Fruit fly (Drosophila melanogaster) whole organism, embryonic: ENCODE data around the gene CG31178.

Source experiments
- Adf1 ChIP-seq: fragments of 200-800 bp; sonication (Bioruptor generic); IDR thresholded peaks from 2 replicates; pipeline ENCODE4 v1.3.6; 2022; ENCODE audit warnings: missing biosample characterization, missing genetic modification characterization
- Atf-2 ChIP-seq: fragments of 200-800 bp; sonication (Bioruptor generic); optimal IDR thresholded peaks from 2 replicates; lab custom pipeline; 2016; ENCODE audit warnings: missing biosample characterization, missing genetic modification characterization
- CG10147 ChIP-seq: fragments of 200-800 bp; sonication (Bioruptor generic); optimal IDR thresholded peaks from 2 replicates; lab custom pipeline; 2019; ENCODE audit warnings: missing biosample characterization, mild to moderate bottlenecking, missing genetic modification characterization, moderate library complexity
- CG10543 ChIP-seq: fragments of 200-800 bp; sonication (Bioruptor generic); optimal IDR thresholded peaks from 3 replicates; lab custom pipeline; 2017; ENCODE audit warnings: missing biosample characterization, mild to moderate bottlenecking, missing genetic modification characterization, moderate library complexity
- CG10565 ChIP-seq: fragments of 200-800 bp; sonication (Bioruptor generic); optimal IDR thresholded peaks from 3 replicates; lab custom pipeline; 2016; ENCODE audit warnings: missing biosample characterization, mild to moderate bottlenecking, missing genetic modification characterization
- CG10979 ChIP-seq: fragments of 200-800 bp; sonication (Bioruptor generic); optimal IDR thresholded peaks from 2 replicates; lab custom pipeline; 2018; ENCODE audit warnings: missing biosample characterization, mild to moderate bottlenecking, missing genetic modification characterization, moderate library complexity
- CG11723 ChIP-seq: fragments of 200-800 bp; sonication (Bioruptor generic); optimal IDR thresholded peaks from 2 replicates; lab custom pipeline; 2017; ENCODE audit warnings: missing biosample characterization, mild to moderate bottlenecking, missing genetic modification characterization
- CG12155 ChIP-seq: fragments of 200-800 bp; sonication (Bioruptor generic); optimal IDR thresholded peaks from 3 replicates; lab custom pipeline; 2016; ENCODE audit warnings: missing biosample characterization, missing genetic modification characterization
- CG14050 ChIP-seq: fragments of 200-800 bp; sonication (Bioruptor generic); IDR thresholded peaks from 3 replicates; pipeline ENCODE4 v1.3.6; 2022; ENCODE audit warnings: missing biosample characterization, missing genetic modification characterization
- CG1603 ChIP-seq: fragments of 200-800 bp; sonication (Bioruptor generic); optimal IDR thresholded peaks from 2 replicates; lab custom pipeline; 2019; ENCODE audit warnings: missing biosample characterization, mild to moderate bottlenecking, missing genetic modification characterization, moderate library complexity
- CG17186 ChIP-seq: fragments of 200-800 bp; sonication (Bioruptor generic); optimal IDR thresholded peaks from 3 replicates; lab custom pipeline; 2017; ENCODE audit warnings: missing biosample characterization, missing genetic modification reagents, missing genetic modification characterization
- CG17612 ChIP-seq: fragments of 200-800 bp; sonication (Bioruptor generic); IDR thresholded peaks from 2 replicates; pipeline ENCODE4 v1.3.6; 2022; ENCODE audit warnings: missing biosample characterization, missing genetic modification characterization
- CG1832 ChIP-seq: fragments of 200-800 bp; sonication (Bioruptor generic); optimal IDR thresholded peaks from 2 replicates; lab custom pipeline; 2017; ENCODE audit warnings: missing biosample characterization, mild to moderate bottlenecking, missing genetic modification characterization, inconsistent platforms
- CG2678 ChIP-seq: fragments of 200-800 bp; sonication (Bioruptor generic); optimal IDR thresholded peaks from 3 replicates; lab custom pipeline; 2019; ENCODE audit warnings: missing biosample characterization, mild to moderate bottlenecking, missing genetic modification characterization, moderate library complexity
- CG30403 ChIP-seq: fragments of 200-800 bp; sonication (Bioruptor generic); optimal IDR thresholded peaks from 3 replicates; lab custom pipeline; 2016; ENCODE audit warnings: missing biosample characterization, missing genetic modification characterization
- CG32532 ChIP-seq: fragments of 200-800 bp; sonication (Bioruptor generic); IDR thresholded peaks from 2 replicates; pipeline ENCODE4 v1.3.6; 2022; ENCODE audit warnings: missing biosample characterization, missing genetic modification characterization
- CG42726 ChIP-seq: fragments of 200-800 bp; sonication (Bioruptor generic); IDR thresholded peaks from 2 replicates; pipeline ENCODE4 v1.3.6; 2022; ENCODE audit warnings: missing biosample characterization, missing genetic modification characterization; ENCODE audit not compliant: partially characterized antibody
- CG4424 ChIP-seq: fragments of 200-800 bp; sonication (Bioruptor generic); optimal IDR thresholded peaks from 3 replicates; lab custom pipeline; 2016; ENCODE audit warnings: missing biosample characterization, missing genetic modification characterization
- CG6654 ChIP-seq: fragments of 200-800 bp; sonication (Bioruptor generic); optimal IDR thresholded peaks from 2 replicates; lab custom pipeline; 2017; ENCODE audit warnings: missing biosample characterization, mild to moderate bottlenecking, missing genetic modification characterization
- CG7357 ChIP-seq: fragments of 200-800 bp; sonication (Bioruptor generic); IDR thresholded peaks from 3 replicates; pipeline ENCODE4 v1.3.6; 2022; ENCODE audit warnings: missing biosample characterization, missing genetic modification characterization
- CG7987 ChIP-seq: fragments of 200-800 bp; sonication (Bioruptor generic); optimal IDR thresholded peaks from 2 replicates; lab custom pipeline; 2018; ENCODE audit warnings: missing biosample characterization, mild to moderate bottlenecking, missing genetic modification characterization, moderate library complexity
- CHES-1-like ChIP-seq: fragments of 200-800 bp; sonication (Bioruptor generic); optimal IDR thresholded peaks from 2 replicates; lab custom pipeline; 2016; ENCODE audit warnings: missing biosample characterization, missing genetic modification characterization
- E2f1 ChIP-seq: fragments of 200-800 bp; sonication (Bioruptor generic); IDR thresholded peaks from 2 replicates; pipeline ENCODE4 v1.3.6; 2022; ENCODE audit warnings: missing biosample characterization, missing genetic modification characterization
- Fer2 ChIP-seq: fragments of 200-800 bp; sonication (Bioruptor generic); optimal IDR thresholded peaks from 2 replicates; lab custom pipeline; 2018; ENCODE audit warnings: missing biosample characterization, mild to moderate bottlenecking, missing genetic modification characterization, moderate library complexity
- Hmx ChIP-seq: fragments of 200-800 bp; sonication (Bioruptor generic); optimal IDR thresholded peaks from 2 replicates; lab custom pipeline; 2016; ENCODE audit warnings: missing biosample characterization, missing genetic modification characterization
- Jarid2 ChIP-seq: fragments of 200-800 bp; sonication (Bioruptor generic); optimal IDR thresholded peaks from 3 replicates; lab custom pipeline; 2017; ENCODE audit warnings: mild to moderate bottlenecking, missing biosample characterization, missing genetic modification reagents, missing genetic modification characterization
- Lhr ChIP-seq: fragments of 200-800 bp; sonication (Bioruptor generic); optimal IDR thresholded peaks from 3 replicates; lab custom pipeline; 2017; ENCODE audit warnings: mild to moderate bottlenecking, missing biosample characterization, missing genetic modification reagents, missing genetic modification characterization
- Med ChIP-seq: fragments of 200-800 bp; sonication (Bioruptor generic); peaks from one replicate; lab custom pipeline; 2016; ENCODE audit warnings: missing biosample characterization, missing genetic modification characterization, mild to moderate bottlenecking, inconsistent platforms, moderate library complexity
- Rx ChIP-seq: fragments of 200-800 bp; sonication (Bioruptor generic); IDR thresholded peaks from 2 replicates; pipeline ENCODE4 v1.3.6; 2022; ENCODE audit warnings: missing biosample characterization, missing genetic modification characterization
- Usf ChIP-seq: fragments of 200-800 bp; sonication (Bioruptor generic); optimal IDR thresholded peaks from 2 replicates; lab custom pipeline; 2017; ENCODE audit warnings: missing genotype, missing biosample characterization, missing genetic modification characterization
- ara ChIP-seq: fragments of 200-800 bp; sonication (Bioruptor generic); IDR thresholded peaks from 2 replicates; pipeline ENCODE4 v1.3.6; 2022; ENCODE audit warnings: missing biosample characterization, missing genetic modification characterization
- ato ChIP-seq: fragments of 200-800 bp; sonication (Bioruptor generic); IDR thresholded peaks from 2 replicates; pipeline ENCODE4 v1.3.6; 2022; ENCODE audit warnings: missing biosample characterization, missing genetic modification characterization; ENCODE audit not compliant: partially characterized antibody
- crp ChIP-seq, 2 experiments: fragments of 200-800 bp; sonication (Bioruptor generic); optimal IDR thresholded peaks; 2 replicates in 1 of 2; 3 replicates in 1 of 2; lab custom pipeline; 2017; ENCODE audit warnings: missing biosample characterization in 2 of 2, missing genetic modification characterization in 2 of 2, mild to moderate bottlenecking in 1 of 2, moderate library complexity in 1 of 2
- dmrt99B ChIP-seq: fragments of 200-800 bp; sonication (Bioruptor generic); optimal IDR thresholded peaks from 2 replicates; lab custom pipeline; 2018; ENCODE audit warnings: missing biosample characterization, mild to moderate bottlenecking, missing genetic modification characterization, moderate library complexity
- gfzf ChIP-seq: fragments of 200-800 bp; sonication (Bioruptor generic); optimal IDR thresholded peaks from 2 replicates; lab custom pipeline; 2016; ENCODE audit warnings: missing biosample characterization, mild to moderate bottlenecking, missing genetic modification characterization, moderate library complexity
- grau ChIP-seq: fragments of 200-800 bp; optimal IDR thresholded peaks from 3 replicates; lab custom pipeline; 2019; ENCODE audit warnings: missing biosample characterization, mild to moderate bottlenecking, missing genetic modification characterization, moderate library complexity
- insv ChIP-seq, 2 experiments: fragments of 200-800 bp; sonication (Bioruptor generic); optimal IDR thresholded peaks; 3 replicates each; lab custom pipeline; 2016 to 2018; ENCODE audit warnings: missing biosample characterization in 2 of 2, missing genetic modification characterization in 2 of 2
- kay ChIP-seq: fragments of 200-800 bp; sonication (Bioruptor generic); optimal IDR thresholded peaks from 2 replicates; lab custom pipeline; 2016; ENCODE audit warnings: missing biosample characterization, missing genetic modification characterization
- ken ChIP-seq: fragments of 200-800 bp; sonication (Bioruptor generic); IDR thresholded peaks from 3 replicates; pipeline ENCODE4 v1.3.6; 2022; ENCODE audit warnings: missing biosample characterization, missing genetic modification characterization
- mam ChIP-seq: fragments of 200-800 bp; sonication (Bioruptor generic); optimal IDR thresholded peaks from 3 replicates; lab custom pipeline; 2016; ENCODE audit warnings: missing biosample characterization, missing genetic modification characterization
- odd ChIP-seq: fragments of 200-800 bp; sonication (Bioruptor generic); optimal IDR thresholded peaks from 2 replicates; lab custom pipeline; 2017; ENCODE audit warnings: missing biosample characterization, mild to moderate bottlenecking, missing genetic modification characterization
- onecut ChIP-seq: fragments of 200-800 bp; sonication (Bioruptor generic); IDR thresholded peaks from 2 replicates; pipeline ENCODE4 v1.3.6; 2022; ENCODE audit warnings: missing biosample characterization, missing genetic modification characterization
- pb ChIP-seq: fragments of 200-800 bp; sonication (Bioruptor generic); optimal IDR thresholded peaks from 3 replicates; lab custom pipeline; 2016; ENCODE audit warnings: missing biosample characterization, missing genetic modification characterization
- pita ChIP-seq: fragments of 200-800 bp; sonication (Bioruptor generic); optimal IDR thresholded peaks from 2 replicates; lab custom pipeline; 2017; ENCODE audit warnings: missing biosample characterization, mild to moderate bottlenecking, missing genetic modification characterization
- seq ChIP-seq: fragments of 200-800 bp; sonication (Bioruptor generic); IDR thresholded peaks from 2 replicates; pipeline ENCODE4 v1.3.6; 2022; ENCODE audit warnings: missing biosample characterization, missing genetic modification characterization
- shn ChIP-seq: fragments of 200-800 bp; sonication (Bioruptor generic); optimal IDR thresholded peaks from 3 replicates; lab custom pipeline; 2016; ENCODE audit warnings: missing biosample characterization, missing genetic modification characterization
- sna ChIP-seq: fragments of 200-800 bp; sonication (Bioruptor generic); IDR thresholded peaks from 2 replicates; pipeline ENCODE4 v1.3.6; 2022; ENCODE audit warnings: missing biosample characterization, missing genetic modification characterization; ENCODE audit not compliant: partially characterized antibody
- so ChIP-seq: fragments of 200-800 bp; sonication (Bioruptor generic); IDR thresholded peaks from 3 replicates; pipeline ENCODE4 v1.3.6; 2022; ENCODE audit warnings: missing biosample characterization, missing genetic modification characterization
- unc-4 ChIP-seq: fragments of 200-800 bp; sonication (Bioruptor generic); IDR thresholded peaks from 2 replicates; pipeline ENCODE4 v1.3.6; 2022; ENCODE audit warnings: missing biosample characterization, missing genetic modification characterization; ENCODE audit not compliant: partially characterized antibody
- usp ChIP-seq: fragments of >200 bp; optimal IDR thresholded peaks from 2 replicates; lab custom pipeline; 2017; ENCODE audit warnings: missing biosample characterization, missing genetic modification characterization
- vnd ChIP-seq: fragments of 200-800 bp; sonication (Bioruptor generic); IDR thresholded peaks from 3 replicates; pipeline ENCODE4 v1.3.6; 2022; ENCODE audit warnings: missing biosample characterization, missing genetic modification characterization; ENCODE audit not compliant: partially characterized antibody
- wek ChIP-seq: fragments of 200-800 bp; sonication (Bioruptor generic); optimal IDR thresholded peaks from 3 replicates; lab custom pipeline; 2018; ENCODE audit warnings: missing biosample characterization, mild to moderate bottlenecking, missing genetic modification characterization, moderate library complexity

CG31178 gene

dm6 chr3R:21830303-21830707 lies 43.2 kb upstream of the CG31178 start (continued):
- no peak for TF ChIP-seq CG6654 (GFP tag; lab: Kevin White, UChicago)
- TF ChIP-seq CG7357: no peak
- no peak for TF ChIP-seq CG32532
- no peak for TF ChIP-seq ato (GFP tag; lab: Robert Waterston, UW)
- no peak for TF ChIP-seq CG17612 (GFP tag; lab: Robert Waterston, UW)
- TF ChIP-seq Hmx (GFP tag; lab: Kevin White, UChicago): no peak
- TF ChIP-seq CG30403 (GFP tag; lab: Kevin White, UChicago): no peak
- TF ChIP-seq CG10543 (GFP tag; lab: Kevin White, UChicago): no peak
- no peak for TF ChIP-seq CG10147 (GFP tag; lab: Kevin White, UChicago)
- TF ChIP-seq Lhr (GFP tag; lab: Kevin White, UChicago): no peak
- TF ChIP-seq vnd (GFP tag; lab: Robert Waterston, UW): no peak
- no peak for TF ChIP-seq seq
- peak; percentile 44 for TF ChIP-seq CG2678 (tag; lab: Kevin White, UChicago)
- peak; percentile 24 for TF ChIP-seq grau
- TF ChIP-seq Adf1 (GFP tag; lab: Robert Waterston, UW): no peak
- no peak for TF ChIP-seq unc-4 (GFP tag; lab: Robert Waterston, UW)
- TF ChIP-seq crp (GFP tag; optimal IDR thresholded peaks at IDR 0.05; lab: Kevin White, UChicago): no peak
- TF ChIP-seq CG14050 (GFP tag; lab: Robert Waterston, UW): no peak
- no peak for TF ChIP-seq pb (GFP tag; lab: Kevin White, UChicago)
- TF ChIP-seq so: no peak
- no peak for TF ChIP-seq CHES-1-like (GFP tag; lab: Kevin White, UChicago)
- no peak for TF ChIP-seq ken (GFP tag; lab: Robert Waterston, UW)
- TF ChIP-seq gfzf (GFP tag; lab: Kevin White, UChicago): no peak
- no peak for TF ChIP-seq CG7987 (GFP tag; lab: Kevin White, UChicago)
- peak; percentile 81 for TF ChIP-seq CG10979 (tag; lab: Kevin White, UChicago)
- TF ChIP-seq Jarid2 (GFP tag; lab: Kevin White, UChicago): no peak
- no peak for TF ChIP-seq insv (GFP tag; optimal IDR thresholded peaks at IDR 0.05; lab: Kevin White, UChicago)
- TF ChIP-seq sna (GFP tag; lab: Robert Waterston, UW): no peak
- TF ChIP-seq CG42726 (GFP tag; lab: Robert Waterston, UW): no peak
- no peak for TF ChIP-seq odd
- TF ChIP-seq Atf-2 (GFP tag; lab: Kevin White, UChicago): no peak
- TF ChIP-seq mam (GFP tag; lab: Kevin White, UChicago): no peak
- no peak for TF ChIP-seq CG12155
- no peak for TF ChIP-seq onecut
- no peak for TF ChIP-seq Med
- TF ChIP-seq CG1832 (GFP tag; lab: Kevin White, UChicago): no peak
- TF ChIP-seq kay (GFP tag; lab: Kevin White, UChicago): no peak
- TF ChIP-seq E2f1 (GFP tag; lab: Robert Waterston, UW): no peak
- TF ChIP-seq CG10565 (GFP tag; lab: Kevin White, UChicago): no peak
- no peak for TF ChIP-seq Rx (GFP tag; lab: Robert Waterston, UW)
- TF ChIP-seq CG11723 (GFP tag; lab: Kevin White, UChicago): no peak
- TF ChIP-seq CG17186 (GFP tag; lab: Kevin White, UChicago): no peak
- peak; percentile 2 for TF ChIP-seq CG4424 (GFP tag; lab: Kevin White, UChicago)
- TF ChIP-seq Fer2 (tag; lab: Kevin White, UChicago): no peak
- TF ChIP-seq ara: no peak
- TF ChIP-seq CG1603 (tag; lab: Kevin White, UChicago): no peak
- TF ChIP-seq dmrt99B (tag; lab: Kevin White, UChicago): peak; percentile 8
- TF ChIP-seq shn (GFP tag; lab: Kevin White, UChicago): no peak
- no peak for TF ChIP-seq Usf
- no peak for TF ChIP-seq usp (GFP tag; lab: Kevin White, UChicago)
- TF ChIP-seq pita (GFP tag; lab: Kevin White, UChicago): no peak
- TF ChIP-seq wek (GFP tag; lab: Kevin White, UChicago): no peak
